Fruit fly (Drosophila melanogaster) whole organism, embryonic: ENCODE measurements around the gene BG642163.
A peak's percentile ranks its signal among the peaks of the same experiment; 100 is the strongest.

Source experiments
- Blimp-1 ChIP-seq: fragments of 200-800 bp; sonication (Bioruptor generic); optimal IDR thresholded peaks from 3 replicates; lab custom pipeline; 2018; ENCODE audit warnings: missing biosample characterization, missing genetic modification characterization, mild to moderate bottlenecking, moderate library complexity, missing genetic modification reagents
- CG10321 ChIP-seq: fragments of 200-800 bp; sonication (Bioruptor generic); IDR thresholded peaks from 2 replicates; pipeline ENCODE4 v1.3.6; 2022; ENCODE audit warnings: missing biosample characterization, missing genetic modification characterization
- CG10959 ChIP-seq: fragments of 200-800 bp; sonication (Bioruptor generic); IDR thresholded peaks from 2 replicates; pipeline ENCODE4 v1.3.6; 2022; ENCODE audit warnings: missing biosample characterization, missing genetic modification characterization
- CG17186 ChIP-seq: fragments of 200-800 bp; sonication (Bioruptor generic); optimal IDR thresholded peaks from 3 replicates; lab custom pipeline; 2017; ENCODE audit warnings: missing biosample characterization, missing genetic modification reagents, missing genetic modification characterization
- CG18476 ChIP-seq: fragments of 200-800 bp; sonication (Bioruptor generic); optimal IDR thresholded peaks from 2 replicates; lab custom pipeline; 2016; ENCODE audit warnings: missing biosample characterization, mild to moderate bottlenecking, missing genetic modification characterization
- CG2889 ChIP-seq: fragments of 200-800 bp; sonication (Bioruptor generic); IDR thresholded peaks from 3 replicates; pipeline ENCODE4 v1.3.6; 2022; ENCODE audit warnings: missing biosample characterization, missing genetic modification characterization
- CG3163 ChIP-seq: fragments of 200-800 bp; sonication (Bioruptor generic); optimal IDR thresholded peaks from 3 replicates; lab custom pipeline; 2016; ENCODE audit warnings: missing biosample characterization, missing genetic modification characterization
- CG3281 ChIP-seq: fragments of 200-800 bp; sonication (Bioruptor generic); optimal IDR thresholded peaks from 3 replicates; lab custom pipeline; 2017; ENCODE audit warnings: missing biosample characterization, mild to moderate bottlenecking, missing genetic modification characterization
- CG4282 ChIP-seq: fragments of 200-800 bp; sonication (Bioruptor generic); optimal IDR thresholded peaks from 2 replicates; lab custom pipeline; 2016; ENCODE audit warnings: missing biosample characterization, missing genetic modification characterization
- CG4404 ChIP-seq: fragments of 200-800 bp; sonication (Bioruptor generic); IDR thresholded peaks from 2 replicates; pipeline ENCODE4 v1.3.6; 2022; ENCODE audit warnings: missing biosample characterization, missing genetic modification characterization
- CG6689 ChIP-seq: fragments of 200-800 bp; sonication (Bioruptor generic); IDR thresholded peaks from 2 replicates; pipeline ENCODE4 v1.3.6; 2022; ENCODE audit warnings: missing biosample characterization, missing genetic modification characterization
- CG8765 ChIP-seq: fragments of 200-800 bp; sonication (Bioruptor generic); IDR thresholded peaks from 2 replicates; pipeline ENCODE4 v1.3.6; 2022; ENCODE audit warnings: missing biosample characterization, missing genetic modification characterization
- CG9932 ChIP-seq: fragments of 200-800 bp; sonication (Bioruptor generic); IDR thresholded peaks from 2 replicates; pipeline ENCODE4 v1.3.6; 2022; ENCODE audit warnings: missing biosample characterization, missing genetic modification characterization
- D19B ChIP-seq: fragments of 200-800 bp; sonication (Bioruptor generic); optimal IDR thresholded peaks from 2 replicates; lab custom pipeline; 2017; ENCODE audit warnings: missing biosample characterization, mild to moderate bottlenecking, missing genetic modification characterization
- Drgx ChIP-seq: fragments of 200-800 bp; sonication (Bioruptor generic); IDR thresholded peaks from 2 replicates; pipeline ENCODE4 v1.3.6; 2022; ENCODE audit warnings: missing biosample characterization, missing genetic modification characterization
- Ets65A ChIP-seq: fragments of 200-800 bp; sonication (Bioruptor generic); peaks from one replicate; lab custom pipeline; 2016; ENCODE audit warnings: missing biosample characterization, missing genetic modification characterization
- HmgZ ChIP-seq: fragments of 200-800 bp; sonication (Bioruptor generic); optimal IDR thresholded peaks from 2 replicates; lab custom pipeline; 2018; ENCODE audit warnings: missing biosample characterization, mild to moderate bottlenecking, missing genetic modification characterization
- Hmx ChIP-seq: fragments of 200-800 bp; sonication (Bioruptor generic); optimal IDR thresholded peaks from 2 replicates; lab custom pipeline; 2016; ENCODE audit warnings: missing biosample characterization, missing genetic modification characterization
- Xrp1 ChIP-seq: fragments of 200-800 bp; sonication (Bioruptor generic); IDR thresholded peaks from 2 replicates; pipeline ENCODE4 v1.3.6; 2022; ENCODE audit warnings: missing biosample characterization, missing genetic modification characterization
- ara ChIP-seq: fragments of 200-800 bp; sonication (Bioruptor generic); IDR thresholded peaks from 2 replicates; pipeline ENCODE4 v1.3.6; 2022; ENCODE audit warnings: missing biosample characterization, missing genetic modification characterization
- caup ChIP-seq: fragments of 200-800 bp; sonication (Bioruptor generic); optimal IDR thresholded peaks from 3 replicates; lab custom pipeline; 2017; ENCODE audit warnings: missing biosample characterization, mild to moderate bottlenecking, missing genetic modification characterization, moderate library complexity; ENCODE audit not compliant: severe bottlenecking
- chinmo ChIP-seq: fragments of 200-800 bp; sonication (Bioruptor generic); IDR thresholded peaks from 4 replicates; pipeline ENCODE4 v1.3.6; 2022; ENCODE audit warnings: missing biosample characterization, missing genetic modification characterization; ENCODE audit not compliant: partially characterized antibody
- crol ChIP-seq: fragments of 200-800 bp; sonication (Bioruptor generic); IDR thresholded peaks from 2 replicates; pipeline ENCODE4 v1.3.6; 2022; ENCODE audit warnings: missing biosample characterization, missing genetic modification characterization
- dan ChIP-seq: fragments of 200-800 bp; sonication (Bioruptor generic); IDR thresholded peaks from 2 replicates; pipeline ENCODE4 v1.3.6; 2022; ENCODE audit warnings: missing biosample characterization, missing genetic modification characterization
- dmrt11E ChIP-seq: fragments of 200-800 bp; sonication (Bioruptor generic); optimal IDR thresholded peaks from 3 replicates; lab custom pipeline; 2018; ENCODE audit warnings: missing biosample characterization, mild to moderate bottlenecking, missing genetic modification characterization, moderate library complexity
- fru ChIP-seq: fragments of >200 bp; optimal IDR thresholded peaks from 2 replicates; lab custom pipeline; 2017
- jumu ChIP-seq: fragments of 200-800 bp; sonication (Bioruptor generic); optimal IDR thresholded peaks from 3 replicates; lab custom pipeline; 2016; ENCODE audit warnings: missing biosample characterization, missing genetic modification characterization
- ken ChIP-seq: fragments of 200-800 bp; sonication (Bioruptor generic); IDR thresholded peaks from 3 replicates; pipeline ENCODE4 v1.3.6; 2022; ENCODE audit warnings: missing biosample characterization, missing genetic modification characterization
- kni ChIP-seq: fragments of 200-800 bp; sonication (Bioruptor generic); optimal IDR thresholded peaks from 3 replicates; lab custom pipeline; 2017; ENCODE audit warnings: mild to moderate bottlenecking, missing biosample characterization, missing genetic modification reagents, missing genetic modification characterization
- prd ChIP-seq, 3 experiments: fragments of >200 bp in 2 of 3; fragments of 200-800 bp in 1 of 3; sonication (Bioruptor generic) in 1 of 3; optimal IDR thresholded peaks in 2 of 3; IDR thresholded peaks in 1 of 3; 2 replicates in 2 of 3; 3 replicates in 1 of 3; pipeline versions ENCODE4 v1.3.6 to Lab custom; 2017 to 2022; ENCODE audit warnings: missing biosample characterization in 1 of 3, missing genetic modification characterization in 1 of 3
- sens ChIP-seq: fragments of 200-800 bp; sonication (Bioruptor generic); peaks from one replicate; lab custom pipeline; 2016; ENCODE audit warnings: missing biosample characterization, missing genetic modification characterization
- sim ChIP-seq: fragments of 200-800 bp; sonication (Bioruptor generic); IDR thresholded peaks from 2 replicates; pipeline ENCODE4 v1.3.6; 2022; ENCODE audit warnings: missing biosample characterization, missing genetic modification characterization
- zen ChIP-seq: fragments of 200-800 bp; sonication (Bioruptor generic); optimal IDR thresholded peaks from 3 replicates; lab custom pipeline; 2018; ENCODE audit warnings: missing biosample characterization, mild to moderate bottlenecking, missing genetic modification characterization, moderate library complexity
- zfh1 ChIP-seq: fragments of 200-800 bp; sonication (Bioruptor generic); IDR thresholded peaks from 3 replicates; pipeline ENCODE4 v1.3.6; 2022; ENCODE audit warnings: missing biosample characterization, missing genetic modification characterization

The BG642163 gene

dm6 chr2L:4614140-4614642, 26.9 kb upstream of the BG642163 start, which contains the start of gene dpy (continued):
- TF ChIP-seq CG4282 (GFP tag; lab: Kevin White, UChicago) = no peak
- TF ChIP-seq CG17186 = no peak
- 0 out of 2 replicates have a peak, but pooled peaks have one; percentile 26 for TF ChIP-seq CG9932 (GFP tag; lab: Robert Waterston, UW)
- TF ChIP-seq chinmo (GFP tag; lab: Robert Waterston, UW) = peak; percentile 99
- TF ChIP-seq CG18476 = no peak
- TF ChIP-seq jumu (GFP tag; lab: Kevin White, UChicago) = no peak
- TF ChIP-seq Hmx (GFP tag; lab: Kevin White, UChicago) = no peak
- TF ChIP-seq caup (GFP tag; lab: Kevin White, UChicago) = no peak
- no peak for TF ChIP-seq CG3163 (GFP tag; lab: Kevin White, UChicago)
- no peak for TF ChIP-seq CG10321 (GFP tag; lab: Robert Waterston, UW)

- TF ChIP-seq CG4404 (GFP tag; lab: Robert Waterston, UW) (peak; percentile 50; the same call in 1 of the 2 replicates), Blimp-1 (GFP tag; lab: Kevin White, UChicago) (peak; percentile 11), dmrt11E (peak; percentile 14), ara (GFP tag; lab: Robert Waterston, UW) (peak; percentile 53; the same call in 1 of the 2 replicates), zen (peak; percentile 47), Drgx (GFP tag; lab: Robert Waterston, UW) (peak; percentile 72), CG6689 (peak; percentile 50; the same call in 1 of the 2 replicates), zfh1 (GFP tag; lab: Robert Waterston, UW) (peak; percentile 33; the same call in 1 of the 3 replicates), CG10959 (GFP tag; lab: Robert Waterston, UW) (0 out of 2 replicates have a peak, but pooled peaks have one; percentile 33), CG8765 (GFP tag; lab: Robert Waterston, UW) (peak; percentile 58; the same call in 1 of the 2 replicates), prd (optimal IDR thresholded peaks at IDR 0.05; lab: Kevin White, UChicago) (no peak), prd (GFP tag; IDR thresholded peaks at IDR 0.05; lab: Robert Waterston, UW) (peak; percentile 83), Xrp1 (GFP tag; lab: Robert Waterston, UW) (peak; percentile 61; the same call in 1 of the 2 replicates), fru (lab: Kevin White, UChicago) (no peak), CG3281 (GFP tag; lab: Kevin White, UChicago) (no peak), crol (GFP tag; lab: Robert Waterston, UW) (no peak), sens (GFP tag; lab: Kevin White, UChicago) (peak; percentile 57), dan (GFP tag; lab: Robert Waterston, UW) (peak; percentile 6; the same call in 1 of the 2 replicates), CG2889 (GFP tag; lab: Robert Waterston, UW) (no peak)
Observed at dm6 chr2L:4619172-4619571, 21.9 kb upstream of the BG642163 start.

- peak; percentile 39; the same call in 1 of the 2 replicates for TF ChIP-seq Drgx (GFP tag; lab: Robert Waterston, UW)
- no peak for TF ChIP-seq HmgZ (tag; lab: Kevin White, UChicago)
- TF ChIP-seq, all 482 proteins: peak for 1
Observed at dm6 chr2L:4621926-4622325, 19.2 kb upstream of the BG642163 start.

- no peak for TF ChIP-seq sim (GFP tag; lab: Robert Waterston, UW)
- peak; percentile 6 for TF ChIP-seq D19B (GFP tag; lab: Kevin White, UChicago)
- no peak for TF ChIP-seq kni (GFP tag; lab: Kevin White, UChicago)
- no peak for TF ChIP-seq ken (GFP tag; lab: Robert Waterston, UW)
- TF ChIP-seq Ets65A (GFP tag; lab: Kevin White, UChicago) = peak; percentile 64
Observed at dm6 chr2L:4626994-4627393, 14.1 kb upstream of the BG642163 start.
